Worm (Caenorhabditis elegans): ENCODE results near the gene Y6E2A.10.
"Not testable (repeated sequence)": the region's sequence is repeated elsewhere in the genome, so short reads cannot be mapped to it uniquely, and the experiment has no call there.

The Y6E2A.10 gene

DNA sequence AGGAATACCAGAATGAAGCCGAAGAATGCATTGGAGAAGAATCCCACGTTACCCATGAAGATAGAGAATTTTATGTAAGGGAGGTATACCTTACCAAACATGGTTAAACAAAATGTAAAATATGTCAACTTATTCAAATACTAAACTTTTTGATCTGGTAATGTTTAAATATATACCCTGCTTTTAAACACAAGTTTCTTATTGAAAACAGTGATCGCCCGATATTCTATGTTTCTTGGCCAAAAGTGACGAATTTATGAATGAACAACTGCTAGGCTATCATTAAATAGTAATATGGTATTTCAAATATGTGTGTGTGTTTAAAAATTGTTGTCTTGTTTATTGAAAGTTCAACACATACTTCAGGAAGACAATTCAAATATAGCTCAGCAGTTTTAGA lies 18.0 kb upstream of the Y6E2A.10 start, which contains the start of gene T23D5.8:
TSS of gene T23D5.8 (minus strand) at position 101 of the 400 bp plus-strand sequence.
- TF ChIP-seq tlf-1 (GFP tag; optimal IDR thresholded peaks at IDR 0.05); D2030.7 (GFP tag; IDR thresholded peaks at IDR 0.05); ztf-18 (tag; optimal IDR thresholded peaks at IDR 0.05): not testable (repeated sequence)

DNA sequence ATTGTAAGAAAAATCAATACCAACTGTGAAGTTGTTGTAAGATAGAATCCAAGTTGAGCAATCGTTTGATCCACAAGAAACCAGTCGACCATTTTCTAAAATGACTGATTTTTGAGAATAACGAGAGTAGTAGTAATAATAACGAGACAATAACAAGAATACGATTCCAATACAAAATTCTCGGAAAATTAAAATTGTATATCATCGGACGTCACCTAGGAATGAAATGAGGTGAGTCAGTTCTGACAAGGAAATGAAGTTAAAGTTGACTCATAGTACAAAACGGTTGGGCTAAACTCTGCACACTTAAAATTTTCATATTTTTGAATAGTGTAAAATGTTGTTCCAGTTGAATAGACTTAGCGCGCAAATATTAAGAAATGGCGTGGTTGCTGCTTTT lies 14.0 kb upstream of the Y6E2A.10 start, which contains the start of gene str-19:
TSS of gene str-19 (minus strand) at position 101 of the 400 bp plus-strand sequence.
- not testable (repeated sequence) for TF ChIP-seq ztf-3 (GFP tag; optimal IDR thresholded peaks at IDR 0.05); Y53F4B.3 (GFP tag; IDR thresholded peaks at IDR 0.05); lir-1 (GFP tag; conservative IDR thresholded peaks at IDR 0.05)

DNA sequence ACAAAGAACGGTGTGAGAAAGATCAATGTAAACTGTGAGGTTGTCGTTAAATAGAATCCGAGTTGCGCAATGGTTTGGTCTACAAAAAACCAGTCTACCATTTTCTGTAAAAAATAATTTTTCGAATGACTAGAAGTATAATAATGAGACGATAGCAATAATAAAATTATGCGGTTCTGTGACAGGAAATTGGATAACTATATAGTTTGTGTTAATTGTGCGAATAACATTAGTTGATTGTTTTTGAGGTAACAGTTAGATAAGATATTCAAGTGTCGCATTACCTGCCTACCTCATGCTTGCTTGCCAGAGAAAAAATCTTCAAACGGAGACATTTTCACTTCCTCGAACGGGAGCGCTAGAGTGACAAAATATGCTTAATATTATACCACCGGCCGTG lies 11.5 kb upstream of the Y6E2A.10 start, which contains the start of gene str-18:
TSS of gene str-18 (minus strand) at position 101 of the 400 bp plus-strand sequence.
- TF ChIP-seq ekl-4 (GFP tag; IDR thresholded peaks at IDR 0.05): no peak
- TF ChIP-seq lin-26 (GFP tag; IDR thresholded peaks at IDR 0.05): no peak
- TF ChIP-seq egrh-3 (GFP tag; IDR thresholded peaks at IDR 0.05): no peak
- TF ChIP-seq sea-2 (GFP tag; IDR thresholded peaks at IDR 0.05): no peak
- no peak for TF ChIP-seq F37B4.10 (GFP tag; IDR thresholded peaks at IDR 0.05)
- no peak for TF ChIP-seq F23B12.7 (tag; optimal IDR thresholded peaks at IDR 0.05; ENCODE audit: insufficient read depth)
- TF ChIP-seq B0336.3 (GFP tag; IDR thresholded peaks at IDR 0.05): no peak
- no peak for TF ChIP-seq aptf-3 (GFP tag; IDR thresholded peaks at IDR 0.05)
- TF ChIP-seq bed-2 (GFP tag; IDR thresholded peaks at IDR 0.05): no peak
- TF ChIP-seq hmg-20 (GFP tag; IDR thresholded peaks at IDR 0.05): no peak
- TF ChIP-seq nhr-80 (tag; optimal IDR thresholded peaks at IDR 0.05): no peak

DNA sequence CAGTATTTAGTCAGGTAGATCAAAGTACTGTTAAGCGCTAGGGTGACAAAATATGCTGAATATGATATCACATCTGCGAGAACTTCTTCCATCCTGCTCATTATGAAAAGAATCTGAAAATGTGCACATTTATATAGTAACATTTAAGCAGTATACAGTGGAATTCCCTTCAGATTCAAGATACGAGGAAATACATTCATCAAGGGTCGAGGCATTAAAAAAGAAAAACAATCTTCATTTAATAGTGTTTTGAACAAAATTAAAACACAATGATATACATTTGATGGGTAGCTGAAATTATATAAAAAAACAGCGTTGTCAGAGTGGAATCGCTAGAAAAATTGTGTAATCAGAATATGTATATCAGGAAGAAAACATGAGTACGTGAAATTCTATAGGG lies 5.4 kb upstream of the Y6E2A.10 start, which contains the start of gene str-27:
TSS of gene str-27 (minus strand) at position 101 of the 400 bp plus-strand sequence.
- TF ChIP-seq lin-40 (tag; optimal IDR thresholded peaks at IDR 0.05) (no peak), cebp-1 (GFP tag; IDR thresholded peaks at IDR 0.05) (no peak), cebp-1 (tag; optimal IDR thresholded peaks at IDR 0.05) (no peak), egrh-3 (GFP tag; IDR thresholded peaks at IDR 0.05) (no peak), bed-1 (GFP tag; IDR thresholded peaks at IDR 0.05) (no peak), attf-5 (GFP tag; optimal IDR thresholded peaks at IDR 0.05) (no peak), hmg-1.2 (GFP tag; IDR thresholded peaks at IDR 0.05) (no peak), C06A6.2 (GFP tag; conservative IDR thresholded peaks at IDR 0.05) (no peak), rcor-1 (GFP tag; IDR thresholded peaks at IDR 0.05) (no peak), mxl-1 (tag; optimal IDR thresholded peaks at IDR 0.05) (no peak), lsl-1 (GFP tag; optimal IDR thresholded peaks at IDR 0.05) (no peak), mcd-1 (GFP tag; IDR thresholded peaks at IDR 0.05) (no peak), hlh-26 (GFP tag; conservative IDR thresholded peaks at IDR 0.05) (no peak), lin-54 (GFP tag; optimal IDR thresholded peaks at IDR 0.05) (no peak), Y53F4B.3 (GFP tag; IDR thresholded peaks at IDR 0.05) (no peak), hrde-1 (tag; optimal IDR thresholded peaks at IDR 0.05; ENCODE audit: borderline replicate concordance) (no peak), somi-1 (GFP tag; optimal IDR thresholded peaks at IDR 0.05) (no peak), egl-18 (GFP tag; IDR thresholded peaks at IDR 0.05) (no peak), nfyb-1 (GFP tag; IDR thresholded peaks at IDR 0.05) (no peak), F37B4.10 (GFP tag; IDR thresholded peaks at IDR 0.05) (no peak)

All from whole organism, young adult.